Worm (Caenorhabditis elegans): ENCODE data around the gene glt-6.

DNA sequence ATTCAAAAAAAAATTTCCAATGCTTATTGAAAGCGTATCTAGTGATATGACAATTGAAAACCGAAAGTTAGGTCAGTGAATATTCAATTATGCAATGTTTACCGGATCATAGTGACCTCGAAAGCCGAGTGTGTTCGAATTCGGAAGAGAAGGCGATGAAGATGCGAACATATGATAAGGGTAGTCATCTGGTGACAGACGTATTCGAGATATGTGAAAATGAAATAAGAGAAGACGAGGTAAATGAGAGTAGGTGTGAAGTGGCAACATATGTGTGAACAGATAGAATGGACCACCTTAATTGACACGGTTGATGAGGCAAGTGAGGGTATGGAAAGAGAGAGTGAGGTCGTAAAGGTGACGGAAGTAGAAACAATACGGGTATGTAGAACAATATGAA, 48.5 kb upstream of the glt-6 start:
- TF ChIP-seq dmd-8 (GFP tag; IDR thresholded peaks at IDR 0.05), result no peak
- no peak for TF ChIP-seq nhr-237 (tag; optimal IDR thresholded peaks at IDR 0.05)
- TF ChIP-seq attf-4 (tag; optimal IDR thresholded peaks at IDR 0.05), result no peak

Data from whole organism, L4 larva.